Worm (Caenorhabditis elegans): Measurements from ENCODE around the gene C05C10.2.

Gene C05C10.2

ce11 chrII:9935044-9935599 is 13.1 kb downstream of the C05C10.2 start:
- no peak for TF ChIP-seq peb-1 (tag; optimal IDR thresholded peaks at IDR 0.05)
- TF ChIP-seq sma-9 (GFP tag; optimal IDR thresholded peaks at IDR 0.05), result peak; percentile 32
- no peak for TF ChIP-seq sma-9 (tag; optimal IDR thresholded peaks at IDR 0.05)
- TF ChIP-seq aly-2 (tag; optimal IDR thresholded peaks at IDR 0.05), result no peak
- peak; percentile 43 for TF ChIP-seq fos-1 (tag; optimal IDR thresholded peaks at IDR 0.05)
- TF ChIP-seq zag-1 (tag; optimal IDR thresholded peaks at IDR 0.05), result no peak
- TF ChIP-seq crh-2 (tag; optimal IDR thresholded peaks at IDR 0.05), result peak; percentile 47
- no peak for TF ChIP-seq elt-1 (tag; optimal IDR thresholded peaks at IDR 0.05)

DNA sequence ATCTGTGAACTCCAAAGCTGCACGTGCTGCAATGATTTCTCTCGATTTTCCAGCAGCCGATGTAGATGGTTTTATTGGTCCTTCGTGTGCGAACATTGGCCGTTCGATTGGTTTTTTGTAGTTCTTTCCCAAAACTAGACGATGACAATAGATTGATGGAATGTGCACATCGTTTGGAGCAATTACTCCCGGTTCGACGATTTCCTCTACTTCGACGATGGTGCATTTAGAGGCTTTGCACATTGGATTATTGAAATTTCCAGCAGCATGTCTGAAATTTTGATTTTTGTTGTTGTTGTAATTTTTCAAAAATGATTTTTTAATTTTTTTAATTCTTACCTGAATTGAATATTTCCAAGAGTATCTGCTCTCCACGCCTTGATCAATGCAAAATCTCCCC is 13.6 kb downstream of the C05C10.2 start:
- TF ChIP-seq mbf-1 (tag; optimal IDR thresholded peaks at IDR 0.05) (no peak), dmd-4 (tag; optimal IDR thresholded peaks at IDR 0.05) (no peak), lin-13 (GFP tag; optimal IDR thresholded peaks at IDR 0.05) (peak; percentile 17), elt-3 (tag; optimal IDR thresholded peaks at IDR 0.05) (no peak), sma-9 (GFP tag; optimal IDR thresholded peaks at IDR 0.05) (no peak), sma-9 (tag; optimal IDR thresholded peaks at IDR 0.05) (no peak), gmeb-1 (tag; optimal IDR thresholded peaks at IDR 0.05) (no peak), ceh-82 (tag; optimal IDR thresholded peaks at IDR 0.05) (no peak), snpc-4 (tag; optimal IDR thresholded peaks at IDR 0.05) (no peak)

- TF ChIP-seq skn-1 (tag; optimal IDR thresholded peaks at IDR 0.05), result no peak
- no peak for TF ChIP-seq nhr-6 (tag; optimal IDR thresholded peaks at IDR 0.05)
- no peak for TF ChIP-seq ztf-1 (GFP tag; conservative IDR thresholded peaks at IDR 0.05)
- no peak for TF ChIP-seq nhr-12 (tag; optimal IDR thresholded peaks at IDR 0.05)
- TF ChIP-seq F13H6.1 (tag; optimal IDR thresholded peaks at IDR 0.05), result no peak
- no peak for TF ChIP-seq Y55F3AM.14 (GFP tag; optimal IDR thresholded peaks at IDR 0.05)
- no peak for TF ChIP-seq lin-39 (tag; optimal IDR thresholded peaks at IDR 0.05)
- TF ChIP-seq unc-62 (GFP tag; optimal IDR thresholded peaks at IDR 0.05), result no peak
- TF ChIP-seq elt-3 (tag; optimal IDR thresholded peaks at IDR 0.05), result no peak
- no peak for TF ChIP-seq R02D3.7 (tag; optimal IDR thresholded peaks at IDR 0.05)
Measured at ce11 chrII:9936859-9937258, 14.8 kb downstream of the C05C10.2 start, which contains the start of gene C05C10.3. TSS of gene C05C10.3 (minus strand) at chrII:9936893.

ce11 chrII:9937611-9938010 is 15.6 kb downstream of the C05C10.2 start:
- TF ChIP-seq nhr-6 (tag; optimal IDR thresholded peaks at IDR 0.05), result peak; percentile 44
- peak; percentile 67 for TF ChIP-seq lin-13 (GFP tag; optimal IDR thresholded peaks at IDR 0.05)
- no peak for TF ChIP-seq ztf-11 (tag; optimal IDR thresholded peaks at IDR 0.05)
- TF ChIP-seq crh-2 (tag; optimal IDR thresholded peaks at IDR 0.05), result peak; percentile 91
- no peak for TF ChIP-seq lin-39 (tag; optimal IDR thresholded peaks at IDR 0.05)
- TF ChIP-seq mbf-1 (tag; optimal IDR thresholded peaks at IDR 0.05), result no peak
- no peak for TF ChIP-seq ceh-82 (tag; optimal IDR thresholded peaks at IDR 0.05)
- TF ChIP-seq ama-1 (optimal IDR thresholded peaks at IDR 0.05), result peak; percentile 62
- no peak for TF ChIP-seq peb-1 (tag; optimal IDR thresholded peaks at IDR 0.05)
- no peak for TF ChIP-seq unc-39 (tag; optimal IDR thresholded peaks at IDR 0.05)
- no peak for TF ChIP-seq lin-11 (tag; optimal IDR thresholded peaks at IDR 0.05)
- TF ChIP-seq Y55F3AM.14 (GFP tag; optimal IDR thresholded peaks at IDR 0.05), result no peak
- TF ChIP-seq gmeb-1 (tag; optimal IDR thresholded peaks at IDR 0.05), result peak; percentile 67
- TF ChIP-seq alr-1 (tag; optimal IDR thresholded peaks at IDR 0.05), result no peak
- TF ChIP-seq unc-55 (GFP tag; optimal IDR thresholded peaks at IDR 0.05), result peak; percentile 46
- TF ChIP-seq F13H6.1 (tag; optimal IDR thresholded peaks at IDR 0.05), result peak; percentile 83
- TF ChIP-seq elt-3 (tag; optimal IDR thresholded peaks at IDR 0.05), result no peak
- TF ChIP-seq ztf-4 (tag; optimal IDR thresholded peaks at IDR 0.05), result peak; percentile 82
- TF ChIP-seq R02D3.7 (tag; optimal IDR thresholded peaks at IDR 0.05), result no peak
- TF ChIP-seq nhr-11 (tag; optimal IDR thresholded peaks at IDR 0.05), result no peak
- TF ChIP-seq nhr-12 (tag; optimal IDR thresholded peaks at IDR 0.05), result no peak
- no peak for TF ChIP-seq ZK546.5 (tag; optimal IDR thresholded peaks at IDR 0.05)
- peak in 1 of 2 experiments; percentile 90 for TF ChIP-seq mdl-1 (tag; optimal IDR thresholded peaks at IDR 0.05)
- TF ChIP-seq fos-1 (tag; optimal IDR thresholded peaks at IDR 0.05), result peak; percentile 88
- no peak for TF ChIP-seq dmd-4 (tag; optimal IDR thresholded peaks at IDR 0.05)
- peak; percentile 90 for TF ChIP-seq nhr-21 (tag; optimal IDR thresholded peaks at IDR 0.05)
- TF ChIP-seq sma-3 (GFP tag; optimal IDR thresholded peaks at IDR 0.05), result peak; percentile 82
- TF ChIP-seq ztf-1 (GFP tag; conservative IDR thresholded peaks at IDR 0.05), result no peak
- TF ChIP-seq nhr-23 (tag; optimal IDR thresholded peaks at IDR 0.05), result no peak
- no peak for TF ChIP-seq mab-5 (tag; optimal IDR thresholded peaks at IDR 0.05)
- peak; percentile 94 for TF ChIP-seq nhr-129 (tag; optimal IDR thresholded peaks at IDR 0.05)
- TF ChIP-seq unc-62 (GFP tag; optimal IDR thresholded peaks at IDR 0.05), result no peak
- peak; percentile 93 for TF ChIP-seq nhr-10 (tag; optimal IDR thresholded peaks at IDR 0.05)
- peak; percentile 32 for TF ChIP-seq sem-4 (tag; optimal IDR thresholded peaks at IDR 0.05)
- no peak for TF ChIP-seq nhr-77 (tag; optimal IDR thresholded peaks at IDR 0.05)
- TF ChIP-seq snpc-4 (tag; optimal IDR thresholded peaks at IDR 0.05), result peak; percentile 28
- TF ChIP-seq nhr-237 (tag; optimal IDR thresholded peaks at IDR 0.05), result no peak
- TF ChIP-seq nhr-25 (tag; optimal IDR thresholded peaks at IDR 0.05), result peak; percentile 89
- no peak for TF ChIP-seq aly-2 (tag; optimal IDR thresholded peaks at IDR 0.05)
- peak in 1 of 2 experiments; percentile 80 for TF ChIP-seq lsy-2 (tag; optimal IDR thresholded peaks at IDR 0.05)
- TF ChIP-seq C34F6.9 (tag; optimal IDR thresholded peaks at IDR 0.05), result peak; percentile 92
- TF ChIP-seq elt-1 (tag; optimal IDR thresholded peaks at IDR 0.05), result no peak
- TF ChIP-seq zag-1 (tag; optimal IDR thresholded peaks at IDR 0.05), result no peak
